Fruit fly (Drosophila melanogaster): Measurements from ENCODE around the gene ATPsynbetaL.
A peak's percentile ranks its signal among the peaks of the same experiment; 100 is the strongest.

dm6 chr3L:16132067-16132418 is 34.4 kb downstream of the ATPsynbetaL start:
- no peak for TF ChIP-seq gsb-n (tag; optimal IDR thresholded peaks at IDR 0.05)
- TF ChIP-seq dpn (GFP tag; optimal IDR thresholded peaks at IDR 0.05): no peak
- TF ChIP-seq Nf-YC (tag; optimal IDR thresholded peaks at IDR 0.05): no peak
- TF ChIP-seq GATAe (GFP tag; conservative IDR thresholded peaks at IDR 0.05): no peak
- no peak for TF ChIP-seq mirr (GFP tag; optimal IDR thresholded peaks at IDR 0.05)
- TF ChIP-seq Gug (GFP tag; IDR thresholded peaks at IDR 0.05): no peak
- no peak for TF ChIP-seq inv (GFP tag; IDR thresholded peaks at IDR 0.05; ENCODE audit: partially characterized antibody)
- TF ChIP-seq Camta (GFP tag; optimal IDR thresholded peaks at IDR 0.05): no peak
- peak; percentile 9 for TF ChIP-seq MBD-R2 (GFP tag; IDR thresholded peaks at IDR 0.05)
- no peak for TF ChIP-seq CG8089 (GFP tag; optimal IDR thresholded peaks at IDR 0.05)
- no peak for TF ChIP-seq CG9817 (tag; optimal IDR thresholded peaks at IDR 0.05)
- no peak for TF ChIP-seq Opbp (GFP tag; IDR thresholded peaks at IDR 0.05; ENCODE audit: partially characterized antibody)
- no peak for TF ChIP-seq sr (GFP tag; IDR thresholded peaks at IDR 0.05)

Measured in whole organism, embryonic.